Fruit fly (Drosophila melanogaster): ENCODE measurements around the gene CG3108.

Gene CG3108

dm6 chrX:5768602-5769251 is 12.7 kb downstream of the CG3108 start (continued):
- peak; percentile 16 for TF ChIP-seq ATbp (GFP tag; optimal IDR thresholded peaks at IDR 0.05)
- TF ChIP-seq Mes4 (GFP tag; optimal IDR thresholded peaks at IDR 0.05): no peak
- no peak for TF ChIP-seq Ets97D (GFP tag; optimal IDR thresholded peaks at IDR 0.05)
- no peak for TF ChIP-seq wek (GFP tag; optimal IDR thresholded peaks at IDR 0.05)
- TF ChIP-seq eve (GFP tag; optimal IDR thresholded peaks at IDR 0.05): peak in 1 of 2 experiments; percentile 21

- TF ChIP-seq p53 (GFP tag; optimal IDR thresholded peaks at IDR 0.05) (no peak), nerfin-2 (GFP tag; IDR thresholded peaks at IDR 0.05; ENCODE audit: partially characterized antibody) (no peak), grn (GFP tag; optimal IDR thresholded peaks at IDR 0.05) (peak; percentile 94), NK7.1 (GFP tag; optimal IDR thresholded peaks at IDR 0.05) (no peak), Sox100B (GFP tag; optimal IDR thresholded peaks at IDR 0.05) (no peak), B-H1 (GFP tag; IDR thresholded peaks at IDR 0.05) (no peak), esg (GFP tag; conservative IDR thresholded peaks at IDR 0.05) (no peak), org-1 (GFP tag; optimal IDR thresholded peaks at IDR 0.05) (no peak), Med (GFP tag) (peak; percentile 46), CG11247 (GFP tag; IDR thresholded peaks at IDR 0.05) (no peak)
Measured at dm6 chrX:5766732-5767131, 14.7 kb downstream of the CG3108 start.

dm6 chrX:5764001-5764892 is 17.2 kb downstream of the CG3108 start, which contains the start of the genes MAPk-Ak2 and CG42699:
MAPk-Ak2 (minus strand) TSS chrX:5764203.
CG42699 (plus strand) TSS chrX:5764553.
- TF ChIP-seq HmgD (GFP tag; optimal IDR thresholded peaks at IDR 0.05) (peak; percentile 60), NK7.1 (GFP tag; optimal IDR thresholded peaks at IDR 0.05) (peak; percentile 65), unc-4 (GFP tag; IDR thresholded peaks at IDR 0.05; ENCODE audit: partially characterized antibody) (peak; percentile 65), lola (GFP tag; optimal IDR thresholded peaks at IDR 0.05) (peak in 1 of 3 experiments; percentile 64), CG4854 (GFP tag; optimal IDR thresholded peaks at IDR 0.05) (peak; percentile 72), pum (GFP tag; optimal IDR thresholded peaks at IDR 0.05) (peak; percentile 45), gro (GFP tag; optimal IDR thresholded peaks at IDR 0.05) (peak; percentile 72), eve (GFP tag; optimal IDR thresholded peaks at IDR 0.05) (no peak), Drgx (GFP tag; IDR thresholded peaks at IDR 0.05) (no peak), fd3F (GFP tag; optimal IDR thresholded peaks at IDR 0.05) (peak; percentile 79), chif (GFP tag; optimal IDR thresholded peaks at IDR 0.05) (peak; percentile 68 to 69), corto (GFP tag; optimal IDR thresholded peaks at IDR 0.05) (no peak), CG17328 (GFP tag; IDR thresholded peaks at IDR 0.05) (peak; percentile 42; the same call in 1 of the 2 replicates), Lhr (GFP tag; optimal IDR thresholded peaks at IDR 0.05) (peak; percentile 71), Rx (GFP tag; IDR thresholded peaks at IDR 0.05) (no peak), CG17829 (tag; optimal IDR thresholded peaks at IDR 0.05) (peak; percentile 58), CG1647 (GFP tag; optimal IDR thresholded peaks at IDR 0.05) (peak; percentile 76), hkb (optimal IDR thresholded peaks at IDR 0.05) (no peak), hkb (GFP tag; IDR thresholded peaks at IDR 0.05) (peak; percentile 83), CG6272 (GFP tag; IDR thresholded peaks at IDR 0.05) (no peak), CG11560 (tag; IDR thresholded peaks at IDR 0.05) (peak; percentile 98), bsh (GFP tag; optimal IDR thresholded peaks at IDR 0.05) (peak; percentile 60 to 76), Mrtf (GFP tag; IDR thresholded peaks at IDR 0.05) (no peak; the same call in 2 of the 3 replicates), exex (tag; optimal IDR thresholded peaks at IDR 0.05) (peak; percentile 73), esg (GFP tag; conservative IDR thresholded peaks at IDR 0.05) (no peak), pb (GFP tag; optimal IDR thresholded peaks at IDR 0.05) (peak; percentile 75), Oli (tag; optimal IDR thresholded peaks at IDR 0.05) (peak; percentile 3), CG8359 (GFP tag; optimal IDR thresholded peaks at IDR 0.05; ENCODE audit: borderline replicate concordance) (peak; percentile 13), H2.0 (GFP tag; IDR thresholded peaks at IDR 0.05) (no peak), az2 (GFP tag; optimal IDR thresholded peaks at IDR 0.05) (no peak), CG14965 (GFP tag; optimal IDR thresholded peaks at IDR 0.05; ENCODE audit: borderline replicate concordance) (peak; percentile 52), CG34224 (GFP tag; IDR thresholded peaks at IDR 0.05; ENCODE audit: partially characterized antibody) (peak; percentile 16; the same call in 2 of the 3 replicates)

Data from whole organism, embryonic.